Fruit fly (Drosophila melanogaster) whole organism, prepupa: ENCODE data around the gene CG9117.
A peak's percentile ranks its signal among the peaks of the same experiment; 100 is the strongest.

Experiments
- Blimp-1 ChIP-seq: fragments of 200-800 bp; sonication (Bioruptor generic); optimal IDR thresholded peaks from 3 replicates; lab custom pipeline; 2017; ENCODE audit warnings: missing biosample characterization, missing genetic modification characterization, mild to moderate bottlenecking, moderate library complexity, missing genetic modification reagents
- CG11294 ChIP-seq: fragments of 200-800 bp; sonication (Bioruptor generic); IDR thresholded peaks from 2 replicates; pipeline ENCODE4 v1.3.6; 2022; ENCODE audit warnings: missing biosample characterization, missing genetic modification characterization
- CG11762 ChIP-seq: fragments of 200-800 bp; sonication (Bioruptor generic); optimal IDR thresholded peaks from 3 replicates; lab custom pipeline; 2016; ENCODE audit warnings: missing biosample characterization, missing genetic modification characterization; ENCODE audit not compliant: insufficient read depth
- CG15336 ChIP-seq: fragments of 200-800 bp; sonication (Bioruptor generic); IDR thresholded peaks from 2 replicates; pipeline ENCODE4 v1.3.6; 2022; ENCODE audit warnings: missing biosample characterization, missing genetic modification characterization
- CG16779 ChIP-seq: fragments of 200-800 bp; sonication (Bioruptor generic); optimal IDR thresholded peaks from 3 replicates; lab custom pipeline; 2017; ENCODE audit warnings: missing biosample characterization, mild to moderate bottlenecking, missing genetic modification characterization
- CG3032 ChIP-seq: fragments of 200-800 bp; optimal IDR thresholded peaks from 2 replicates; lab custom pipeline; 2019; ENCODE audit warnings: missing biosample characterization, mild to moderate bottlenecking, missing genetic modification characterization, moderate library complexity
- CG31627 ChIP-seq: fragments of 200-800 bp; sonication (Bioruptor generic); optimal IDR thresholded peaks from 3 replicates; lab custom pipeline; 2016; ENCODE audit warnings: missing biosample characterization, missing genetic modification characterization
- CG32006 ChIP-seq: fragments of 200-800 bp; sonication (Bioruptor generic); optimal IDR thresholded peaks from 3 replicates; lab custom pipeline; 2017; ENCODE audit warnings: missing biosample characterization, mild to moderate bottlenecking, missing genetic modification characterization
- CG3919 ChIP-seq: fragments of 200-800 bp; sonication (Bioruptor generic); optimal IDR thresholded peaks from 3 replicates; lab custom pipeline; 2016; ENCODE audit warnings: missing biosample characterization, missing genetic modification characterization
- CG4318 ChIP-seq: fragments of 200-800 bp; sonication (Bioruptor generic); optimal IDR thresholded peaks from 3 replicates; lab custom pipeline; 2017; ENCODE audit warnings: missing biosample characterization, mild to moderate bottlenecking, missing genetic modification characterization
- CG6163 ChIP-seq: fragments of 200-800 bp; sonication (Bioruptor generic); IDR thresholded peaks from 3 replicates; pipeline ENCODE4 v1.3.6; 2022; ENCODE audit warnings: missing biosample characterization, missing genetic modification characterization
- CG6276 ChIP-seq: fragments of 200-800 bp; sonication (Bioruptor generic); optimal IDR thresholded peaks from 2 replicates; lab custom pipeline; 2017; ENCODE audit warnings: missing biosample characterization, mild to moderate bottlenecking, missing genetic modification characterization
- CG6854 ChIP-seq: fragments of 200-800 bp; sonication (Bioruptor generic); optimal IDR thresholded peaks from 2 replicates; lab custom pipeline; 2017; ENCODE audit warnings: missing biosample characterization, mild to moderate bottlenecking, missing genetic modification characterization
- CG8119 ChIP-seq: fragments of 200-800 bp; sonication (Bioruptor generic); IDR thresholded peaks from 3 replicates; pipeline ENCODE4 v1.3.6; 2022; ENCODE audit warnings: missing biosample characterization, missing genetic modification characterization
- CG8632 ChIP-seq: fragments of 200-800 bp; sonication (Bioruptor generic); optimal IDR thresholded peaks from 3 replicates; lab custom pipeline; 2016; ENCODE audit warnings: missing biosample characterization, missing genetic modification characterization
- CG9139 ChIP-seq: fragments of 200-800 bp; sonication (Bioruptor generic); optimal IDR thresholded peaks from 3 replicates; lab custom pipeline; 2017; ENCODE audit warnings: missing biosample characterization, mild to moderate bottlenecking, missing genetic modification characterization
- Eip78C ChIP-seq: fragments of 200-800 bp; sonication (Bioruptor generic); peaks from one replicate; lab custom pipeline; 2016; ENCODE audit warnings: missing biosample characterization, missing genetic modification characterization
- Eip93F ChIP-seq: fragments of 200-800 bp; sonication (Bioruptor generic); optimal IDR thresholded peaks from 2 replicates; lab custom pipeline; 2016; ENCODE audit warnings: missing biosample characterization, mild to moderate bottlenecking, missing genetic modification characterization
- Ets21C ChIP-seq: fragments of 200-800 bp; sonication (Bioruptor generic); optimal IDR thresholded peaks from 3 replicates; lab custom pipeline; 2016; ENCODE audit warnings: missing biosample characterization, missing genetic modification characterization
- Ets96B ChIP-seq: fragments of 200-800 bp; optimal IDR thresholded peaks from 2 replicates; lab custom pipeline; 2019; ENCODE audit warnings: missing biosample characterization, mild to moderate bottlenecking, missing genetic modification characterization, moderate library complexity
- Gug ChIP-seq: fragments of 200-800 bp; sonication (Bioruptor generic); IDR thresholded peaks from 2 replicates; pipeline ENCODE4 v1.3.6; 2022; ENCODE audit warnings: missing biosample characterization, missing genetic modification characterization
- Hr39 ChIP-seq: fragments of 200-800 bp; sonication (Bioruptor generic); optimal IDR thresholded peaks from 2 replicates; lab custom pipeline; 2016; ENCODE audit warnings: missing biosample characterization, missing genetic modification characterization
- Met ChIP-seq: fragments of 200-800 bp; sonication (Bioruptor generic); optimal IDR thresholded peaks from 3 replicates; lab custom pipeline; 2016; ENCODE audit warnings: missing biosample characterization, missing genetic modification characterization
- Sox14 ChIP-seq: fragments of 200-800 bp; sonication (Bioruptor generic); optimal IDR thresholded peaks from 3 replicates; lab custom pipeline; 2016; ENCODE audit warnings: missing biosample characterization, missing genetic modification characterization
- Sox15 ChIP-seq: fragments of 200-800 bp; sonication (Bioruptor generic); optimal IDR thresholded peaks from 3 replicates; lab custom pipeline; 2016; ENCODE audit warnings: missing biosample characterization, missing genetic modification characterization
- achi ChIP-seq: fragments of 200-800 bp; sonication (Bioruptor generic); optimal IDR thresholded peaks from 3 replicates; lab custom pipeline; 2016; ENCODE audit warnings: missing biosample characterization, missing genetic modification characterization
- acj6 ChIP-seq: fragments of 200-800 bp; sonication (Bioruptor generic); optimal IDR thresholded peaks from 3 replicates; lab custom pipeline; 2016; ENCODE audit warnings: missing biosample characterization, missing genetic modification characterization
- cyc ChIP-seq: fragments of 200-800 bp; sonication (Bioruptor generic); optimal IDR thresholded peaks from 3 replicates; lab custom pipeline; 2016; ENCODE audit warnings: missing biosample characterization, missing genetic modification characterization
- dac ChIP-seq: fragments of 200-800 bp; sonication (Bioruptor generic); optimal IDR thresholded peaks from 2 replicates; lab custom pipeline; 2017; ENCODE audit warnings: missing biosample characterization, mild to moderate bottlenecking, missing genetic modification characterization
- dsx ChIP-seq: fragments of 200-800 bp; optimal IDR thresholded peaks from 3 replicates; lab custom pipeline; 2019; ENCODE audit warnings: missing biosample characterization, mild to moderate bottlenecking, missing genetic modification characterization, moderate library complexity; ENCODE audit not compliant: poor library complexity, severe bottlenecking
- eg ChIP-seq: fragments of 200-800 bp; sonication (Bioruptor generic); IDR thresholded peaks from 3 replicates; pipeline ENCODE4 v1.3.6; 2022; ENCODE audit warnings: missing biosample characterization, missing genetic modification characterization
- fd59A ChIP-seq: fragments of 200-800 bp; sonication (Bioruptor generic); optimal IDR thresholded peaks from 2 replicates; lab custom pipeline; 2017; ENCODE audit warnings: missing biosample characterization, mild to moderate bottlenecking, missing genetic modification characterization, missing genetic modification reagents
- fkh ChIP-seq: fragments of 200-800 bp; sonication (Bioruptor generic); optimal IDR thresholded peaks from 3 replicates; lab custom pipeline; 2017; ENCODE audit warnings: missing biosample characterization, mild to moderate bottlenecking, missing genetic modification characterization, moderate library complexity
- lz ChIP-seq: fragments of 200-800 bp; sonication (Bioruptor generic); optimal IDR thresholded peaks from 3 replicates; lab custom pipeline; 2016; ENCODE audit warnings: missing biosample characterization, missing genetic modification characterization
- spab ChIP-seq: fragments of 200-800 bp; sonication (Bioruptor generic); optimal IDR thresholded peaks from 2 replicates; lab custom pipeline; 2017; ENCODE audit warnings: missing biosample characterization, mild to moderate bottlenecking, missing genetic modification characterization, missing genetic modification reagents
- ss ChIP-seq, 2 experiments: fragments of 200-800 bp; sonication (Bioruptor generic); optimal IDR thresholded peaks; 2 replicates in 1 of 2; 3 replicates in 1 of 2; lab custom pipeline; 2017 to 2018; ENCODE audit warnings: mild to moderate bottlenecking in 2 of 2, missing biosample characterization in 2 of 2, missing genetic modification characterization in 2 of 2, moderate library complexity in 1 of 2
- svp ChIP-seq: fragments of 200-800 bp; sonication (Bioruptor generic); peaks from one replicate; lab custom pipeline; 2016; ENCODE audit warnings: missing biosample characterization, missing genetic modification characterization
- vri ChIP-seq: fragments of 200-800 bp; sonication (Bioruptor generic); optimal IDR thresholded peaks from 3 replicates; lab custom pipeline; 2016; ENCODE audit warnings: missing biosample characterization, mild to moderate bottlenecking, missing genetic modification characterization

Gene CG9117

DNA sequence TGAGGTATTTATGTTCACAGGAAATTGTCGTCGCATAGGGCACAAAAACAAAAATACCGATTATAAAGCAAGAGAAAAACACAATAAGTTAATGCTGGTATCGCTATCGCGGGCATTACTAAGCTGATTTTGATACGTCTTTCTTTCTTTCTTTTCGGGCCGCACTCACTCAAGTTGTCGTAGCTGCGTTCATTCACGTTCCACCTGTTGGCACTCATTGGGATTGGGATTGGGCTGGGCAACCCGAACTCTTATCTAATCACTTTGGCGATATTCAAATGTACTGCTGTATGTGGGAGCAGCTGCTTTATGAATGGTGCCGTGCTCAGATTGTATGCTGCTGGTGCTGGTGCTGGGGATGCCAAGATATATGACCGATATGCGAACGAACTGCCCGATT, 47.0 kb upstream of the CG9117 start:
- TF ChIP-seq CG11762 (GFP tag; lab: Kevin White, UChicago) = no peak
- TF ChIP-seq spab (GFP tag; lab: Kevin White, UChicago) = no peak
- TF ChIP-seq eg (GFP tag; lab: Robert Waterston, UW) = no peak
- TF ChIP-seq CG4318 (GFP tag; lab: Kevin White, UChicago) = no peak
- TF ChIP-seq achi (GFP tag; lab: Kevin White, UChicago) = no peak
- peak; percentile 68 for TF ChIP-seq svp (GFP tag; lab: Kevin White, UChicago)
- peak; percentile 6 for TF ChIP-seq vri (GFP tag; lab: Kevin White, UChicago)

DNA sequence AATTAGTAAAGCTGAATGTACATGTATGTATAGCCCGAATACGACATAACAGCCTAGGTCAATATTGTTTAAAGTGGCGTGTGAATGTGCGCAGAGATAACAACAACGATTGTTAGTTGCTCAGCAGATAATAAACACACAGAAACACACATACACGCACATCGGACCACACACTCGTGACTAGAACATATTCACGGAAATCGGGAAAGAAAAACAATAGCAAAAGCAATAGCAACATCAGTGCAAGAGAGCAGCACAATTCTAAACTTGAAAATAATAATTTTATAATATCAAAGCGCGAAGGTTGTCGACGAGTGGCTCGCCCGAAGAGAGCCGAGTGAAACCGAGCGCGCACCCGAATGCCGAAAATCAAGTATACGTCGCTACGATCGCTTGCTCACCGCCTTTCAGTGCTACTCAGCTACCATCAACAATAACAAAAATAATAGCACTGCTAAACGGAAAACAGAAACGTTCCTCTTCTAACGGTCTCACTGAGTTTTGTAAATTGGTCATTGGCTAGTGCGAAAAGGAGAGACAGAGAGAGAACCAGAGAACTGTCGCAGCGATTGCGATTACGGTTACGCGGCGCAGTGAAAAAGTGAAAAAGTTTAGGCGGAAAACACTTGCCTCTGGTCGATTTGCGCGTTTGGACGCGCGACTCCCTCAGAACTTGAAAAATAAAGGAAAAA, 45.4 kb upstream of the CG9117 start:
- TF ChIP-seq lz (GFP tag; lab: Kevin White, UChicago) (no peak), fkh (GFP tag; lab: Kevin White, UChicago) (peak; percentile 94), Eip93F (GFP tag; lab: Kevin White, UChicago) (no peak), CG31627 (no peak), Eip78C (GFP tag; lab: Kevin White, UChicago) (peak; percentile 59), CG16779 (tag; lab: Kevin White, UChicago) (peak; percentile 39), vri (GFP tag; lab: Kevin White, UChicago) (peak; percentile 82), svp (GFP tag; lab: Kevin White, UChicago) (peak; percentile 35)
- TF ChIP-seq, all 60 proteins: peak for 5

DNA sequence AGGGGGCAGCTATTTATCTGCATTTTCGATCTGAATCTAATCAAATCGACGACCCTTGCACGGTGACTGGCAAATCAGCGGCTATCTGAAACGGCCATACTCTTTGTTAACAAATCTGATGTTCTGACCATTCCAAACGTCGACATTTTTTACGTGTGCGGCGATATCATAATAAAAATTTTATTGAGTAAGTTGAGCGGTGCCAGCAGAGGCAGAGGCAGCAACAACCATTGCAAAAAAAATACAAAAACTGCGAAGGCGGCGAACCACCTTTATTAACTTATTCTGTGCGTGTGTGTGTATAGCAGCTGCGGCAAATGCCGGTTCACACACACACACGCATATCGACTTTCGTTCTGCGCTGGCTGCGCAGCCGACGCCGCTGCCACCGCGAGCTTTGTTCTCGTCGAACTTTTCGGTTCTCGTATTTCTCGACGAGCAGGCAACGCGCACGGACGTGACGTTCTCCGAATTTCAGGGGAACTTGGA, 44.5 kb upstream of the CG9117 start, which contains the start of gene Kr-h1:
Gene Kr-h1, plus strand, starts transcription at position 447 of the 489 bp plus-strand sequence.
- TF ChIP-seq svp (GFP tag; lab: Kevin White, UChicago) = peak; percentile 68
- peak; percentile 90 for TF ChIP-seq Met (GFP tag; lab: Kevin White, UChicago)
- peak; percentile 84 for TF ChIP-seq vri (GFP tag; lab: Kevin White, UChicago)
- peak; percentile 41 for TF ChIP-seq Sox14 (GFP tag; lab: Kevin White, UChicago)
- no peak for TF ChIP-seq Gug (GFP tag; lab: Robert Waterston, UW)
- peak; percentile 71 for TF ChIP-seq Eip78C (GFP tag; lab: Kevin White, UChicago)
- peak; percentile 13 for TF ChIP-seq CG6854 (GFP tag; lab: Kevin White, UChicago)
- TF ChIP-seq Hr39 = no peak
- peak; percentile 54 for TF ChIP-seq Blimp-1 (GFP tag; lab: Kevin White, UChicago)

DNA sequence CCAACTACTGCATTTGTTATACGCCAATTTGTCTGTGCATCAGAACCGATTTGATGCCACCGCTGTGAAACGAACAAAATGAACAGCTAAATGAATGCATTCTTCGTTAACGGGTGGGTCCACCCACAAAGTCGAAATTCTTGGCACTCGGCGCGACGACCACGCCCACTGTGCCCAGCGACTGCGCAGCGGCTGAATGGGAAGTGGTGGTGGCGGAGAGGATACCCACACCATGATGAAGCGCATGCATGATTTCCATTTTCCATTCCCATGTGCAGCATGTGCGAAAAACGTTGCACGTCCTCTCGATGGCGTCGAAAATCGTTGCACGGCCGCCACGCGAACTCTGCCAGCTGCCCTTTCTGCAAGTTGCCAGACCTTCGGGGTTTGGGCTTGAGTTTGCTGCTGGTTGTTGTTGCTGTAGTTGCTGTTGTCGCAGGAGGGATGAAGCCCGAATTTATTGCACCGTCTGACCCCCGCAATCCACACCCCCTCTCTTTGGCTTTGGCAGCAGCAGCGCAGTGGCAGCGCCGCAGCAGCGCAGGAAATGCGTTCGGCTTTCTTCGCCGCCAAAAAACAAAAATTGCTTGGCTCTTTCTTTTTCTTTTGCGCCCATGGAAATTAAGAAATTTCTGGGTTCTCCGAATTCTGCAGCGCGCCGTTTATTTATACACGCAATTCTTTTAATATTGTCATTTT, 43.6 kb upstream of the CG9117 start:
- TF ChIP-seq dac = no peak
- TF ChIP-seq fd59A (GFP tag; lab: Kevin White, UChicago) = no peak
- peak; percentile 73 for TF ChIP-seq Eip93F (GFP tag; lab: Kevin White, UChicago)
- peak; percentile 4 for TF ChIP-seq Hr39
- TF ChIP-seq Sox15 (GFP tag; lab: Kevin White, UChicago) = no peak
- TF ChIP-seq CG9139 (GFP tag; lab: Kevin White, UChicago) = no peak
- TF ChIP-seq Ets21C (GFP tag; lab: Kevin White, UChicago) = no peak
- TF ChIP-seq cyc (GFP tag; lab: Kevin White, UChicago) = no peak
- TF ChIP-seq CG4318 (GFP tag; lab: Kevin White, UChicago) = no peak
- TF ChIP-seq CG11294 (GFP tag; lab: Robert Waterston, UW) = no peak
- TF ChIP-seq Sox14 (GFP tag; lab: Kevin White, UChicago) = no peak
- TF ChIP-seq Eip78C (GFP tag; lab: Kevin White, UChicago) = peak; percentile 93
- peak; percentile 93 for TF ChIP-seq svp (GFP tag; lab: Kevin White, UChicago)
- peak; percentile 54 to 73 for TF ChIP-seq ss (GFP tag; optimal IDR thresholded peaks at IDR 0.05; lab: Kevin White, UChicago)
- TF ChIP-seq CG6276 (GFP tag; lab: Kevin White, UChicago) = no peak
- no peak for TF ChIP-seq CG15336 (GFP tag; lab: Robert Waterston, UW)
- TF ChIP-seq Met (GFP tag; lab: Kevin White, UChicago) = peak; percentile 100
- peak; percentile 29; the same call in 1 of the 3 replicates for TF ChIP-seq CG6163 (GFP tag; lab: Robert Waterston, UW)
- no peak for TF ChIP-seq CG8632 (GFP tag; lab: Kevin White, UChicago)
- no peak for TF ChIP-seq achi (GFP tag; lab: Kevin White, UChicago)
- no peak for TF ChIP-seq CG8119 (GFP tag; lab: Robert Waterston, UW)
- TF ChIP-seq CG6854 (GFP tag; lab: Kevin White, UChicago) = peak; percentile 72
- TF ChIP-seq Blimp-1 (GFP tag; lab: Kevin White, UChicago) = peak; percentile 42
- no peak for TF ChIP-seq dsx (GFP tag; lab: Kevin White, UChicago)
- no peak for TF ChIP-seq CG3032
- TF ChIP-seq acj6 (GFP tag; lab: Kevin White, UChicago) = no peak
- TF ChIP-seq Ets96B (tag; lab: Kevin White, UChicago) = no peak
- no peak for TF ChIP-seq CG32006 (GFP tag; lab: Kevin White, UChicago)
- TF ChIP-seq fkh (GFP tag; lab: Kevin White, UChicago) = no peak
- TF ChIP-seq CG3919 (GFP tag; lab: Kevin White, UChicago) = no peak
- TF ChIP-seq, all 60 proteins: peak for 9
